ENCODE assay signal across 4 worm cellular contexts in genomic region chrIV:11566146-11566545, ce11.
A peak's percentile ranks its signal among the peaks of the same experiment; 100 is the strongest.
TF ChIP-seq lines count a peak whose summit lies in the region.

Gene sec-24.1, minus strand, starts transcription at chrIV:11566194.

TF ChIP-seq in whole organism, L2 larva, 48 proteins besides CTCF, POLR2A, EP300 and RAD21 (continues in another document):
- TF ChIP-seq alr-1 (tag; optimal IDR thresholded peaks at IDR 0.05; lab: Kevin White, UChicago) (no peak), snpc-4 (tag; optimal IDR thresholded peaks at IDR 0.05; lab: Kevin White, UChicago) (peak; percentile 63), sma-9 (GFP tag; optimal IDR thresholded peaks at IDR 0.05; lab: Kevin White, UChicago) (peak; percentile 94), sma-9 (tag; optimal IDR thresholded peaks at IDR 0.05; lab: Kevin White, UChicago) (no peak), peb-1 (tag; optimal IDR thresholded peaks at IDR 0.05; lab: Kevin White, UChicago) (no peak), ZK546.5 (tag; optimal IDR thresholded peaks at IDR 0.05; lab: Kevin White, UChicago) (peak; percentile 75), sma-3 (GFP tag; optimal IDR thresholded peaks at IDR 0.05; lab: Kevin White, UChicago) (peak; percentile 92), dmd-4 (tag; optimal IDR thresholded peaks at IDR 0.05; lab: Kevin White, UChicago) (no peak), mab-5 (tag; optimal IDR thresholded peaks at IDR 0.05; lab: Kevin White, UChicago) (peak; percentile 83), lin-13 (GFP tag; optimal IDR thresholded peaks at IDR 0.05; lab: Kevin White, UChicago) (peak; percentile 87), ceh-16 (tag; optimal IDR thresholded peaks at IDR 0.05; lab: Kevin White, UChicago) (peak; percentile 85), lin-11 (tag; optimal IDR thresholded peaks at IDR 0.05; lab: Kevin White, UChicago) (peak; percentile 86), R02D3.7 (tag; optimal IDR thresholded peaks at IDR 0.05; lab: Kevin White, UChicago) (peak; percentile 60), ceh-82 (tag; optimal IDR thresholded peaks at IDR 0.05; lab: Kevin White, UChicago) (peak; percentile 68), unc-55 (GFP tag; optimal IDR thresholded peaks at IDR 0.05; lab: Kevin White, UChicago) (peak; percentile 96), lsy-2 (tag; optimal IDR thresholded peaks at IDR 0.05; lab: Kevin White, UChicago) (peak; percentile 99 to 100), C34F6.9 (tag; optimal IDR thresholded peaks at IDR 0.05; lab: Kevin White, UChicago) (peak; percentile 88), blmp-1 (tag; optimal IDR thresholded peaks at IDR 0.05; lab: Kevin White, UChicago; ENCODE audit: insufficient read depth) (peak; percentile 65), nhr-77 (tag; optimal IDR thresholded peaks at IDR 0.05; lab: Kevin White, UChicago) (no peak), gmeb-1 (tag; optimal IDR thresholded peaks at IDR 0.05; lab: Kevin White, UChicago) (peak; percentile 96), fos-1 (tag; optimal IDR thresholded peaks at IDR 0.05; lab: Kevin White, UChicago) (peak; percentile 68), nhr-237 (tag; optimal IDR thresholded peaks at IDR 0.05; lab: Kevin White, UChicago) (peak; percentile 63), mdl-1 (tag; optimal IDR thresholded peaks at IDR 0.05; lab: Kevin White, UChicago) (peak; percentile 57 to 68)

TF ChIP-seq in whole organism, L4 larva, 104 proteins besides CTCF, POLR2A, EP300 and RAD21 (continues in another document):
- TF ChIP-seq lin-15B (tag; optimal IDR thresholded peaks at IDR 0.05; lab: Kevin White, UChicago) (no peak), ceh-20 (GFP tag; IDR thresholded peaks at IDR 0.05; lab: Robert Waterston, UW) (peak; percentile 77), lsy-2 (tag; optimal IDR thresholded peaks at IDR 0.05; lab: Kevin White, UChicago) (peak; percentile 99 to 100), aha-1 (tag; lab: Kevin White, UChicago) (peak; percentile 67), nhr-77 (tag; optimal IDR thresholded peaks at IDR 0.05; lab: Kevin White, UChicago) (peak; percentile 83), ama-1 (optimal IDR thresholded peaks at IDR 0.05; lab: Kevin White, UChicago) (no peak), dmd-8 (GFP tag; IDR thresholded peaks at IDR 0.05; lab: Robert Waterston, UW) (no peak), skn-1 (tag; optimal IDR thresholded peaks at IDR 0.05; lab: Kevin White, UChicago) (no peak), snpc-1.2 (GFP tag; IDR thresholded peaks at IDR 0.05; lab: Robert Waterston, UW) (0 out of 2 replicates have a peak, but pooled peaks have one; percentile 16), F37D6.2 (tag; optimal IDR thresholded peaks at IDR 0.05; lab: Kevin White, UChicago) (peak; percentile 35), vab-7 (GFP tag; IDR thresholded peaks at IDR 0.05; lab: Robert Waterston, UW) (no peak), nhr-10 (tag; optimal IDR thresholded peaks at IDR 0.05; lab: Kevin White, UChicago) (peak; percentile 44), daf-16 (GFP tag; optimal IDR thresholded peaks at IDR 0.05; lab: Kevin White, UChicago) (peak in 1 of 2 experiments; percentile 58), daf-16 (tag; optimal IDR thresholded peaks at IDR 0.05; lab: Kevin White, UChicago) (peak; percentile 54), zip-2 (tag; optimal IDR thresholded peaks at IDR 0.05; lab: Kevin White, UChicago) (peak; percentile 54), pha-4 (GFP tag; IDR thresholded peaks at IDR 0.05; lab: Robert Waterston, UW) (peak; percentile 84), pha-4 (tag; optimal IDR thresholded peaks at IDR 0.05; lab: Kevin White, UChicago) (no peak), T26A8.4 (GFP tag; IDR thresholded peaks at IDR 0.05; lab: Robert Waterston, UW) (peak; percentile 88), dpl-1 (GFP tag; optimal IDR thresholded peaks at IDR 0.05; lab: Kevin White, UChicago) (peak; percentile 95), hlh-11 (tag; optimal IDR thresholded peaks at IDR 0.05; lab: Kevin White, UChicago) (peak; percentile 96), zag-1 (tag; optimal IDR thresholded peaks at IDR 0.05; lab: Kevin White, UChicago) (peak; percentile 5), set-16 (GFP tag; IDR thresholded peaks at IDR 0.05; lab: Robert Waterston, UW) (peak; percentile 49; the same call in 1 of the 2 replicates), egl-43 (GFP tag; IDR thresholded peaks at IDR 0.05; lab: Robert Waterston, UW) (no peak), arid-1 (GFP tag; conservative IDR thresholded peaks at IDR 0.05; lab: Robert Waterston, UW) (peak; percentile 77)

TF ChIP-seq in whole organism, late embryonic, 69 proteins besides CTCF, POLR2A, EP300 and RAD21:
- TF ChIP-seq F13H6.1 (tag; optimal IDR thresholded peaks at IDR 0.05; lab: Kevin White, UChicago): no peak
- TF ChIP-seq pax-1 (tag; optimal IDR thresholded peaks at IDR 0.05; lab: Kevin White, UChicago): peak; percentile 13
- no peak for TF ChIP-seq tbx-7 (tag; optimal IDR thresholded peaks at IDR 0.05; lab: Kevin White, UChicago)
- peak; percentile 94 for TF ChIP-seq nfya-1 (tag; optimal IDR thresholded peaks at IDR 0.05; lab: Kevin White, UChicago)
- no peak for TF ChIP-seq ceh-2 (tag; optimal IDR thresholded peaks at IDR 0.05; lab: Kevin White, UChicago)
- peak; percentile 18 for TF ChIP-seq ceh-18 (tag; optimal IDR thresholded peaks at IDR 0.05; lab: Kevin White, UChicago)
- TF ChIP-seq syd-9 (tag; optimal IDR thresholded peaks at IDR 0.05; lab: Kevin White, UChicago): no peak
- no peak for TF ChIP-seq lim-6 (tag; optimal IDR thresholded peaks at IDR 0.05; lab: Kevin White, UChicago)
- peak; percentile 51 for TF ChIP-seq pat-9 (tag; optimal IDR thresholded peaks at IDR 0.05; lab: Kevin White, UChicago)
- TF ChIP-seq dve-1 (tag; optimal IDR thresholded peaks at IDR 0.05; lab: Kevin White, UChicago): peak; percentile 8
- TF ChIP-seq ceh-48 (tag; optimal IDR thresholded peaks at IDR 0.05; lab: Kevin White, UChicago): no peak
- peak; percentile 42 for TF ChIP-seq ceh-31 (tag; optimal IDR thresholded peaks at IDR 0.05; lab: Kevin White, UChicago)
- no peak for TF ChIP-seq madf-2 (tag; optimal IDR thresholded peaks at IDR 0.05; lab: Kevin White, UChicago)
- peak; percentile 7 for TF ChIP-seq rnt-1 (tag; optimal IDR thresholded peaks at IDR 0.05; lab: Kevin White, UChicago)
- TF ChIP-seq tbx-2 (tag; optimal IDR thresholded peaks at IDR 0.05; lab: Kevin White, UChicago): peak; percentile 75
- TF ChIP-seq K09A11.1 (tag; optimal IDR thresholded peaks at IDR 0.05; lab: Kevin White, UChicago; ENCODE audit: insufficient read depth): peak; percentile 59
- TF ChIP-seq hlh-8 (tag; optimal IDR thresholded peaks at IDR 0.05; lab: Kevin White, UChicago): no peak
- peak; percentile 17 for TF ChIP-seq ets-4 (tag; optimal IDR thresholded peaks at IDR 0.05; lab: Kevin White, UChicago)
- no peak for TF ChIP-seq zip-5 (tag; optimal IDR thresholded peaks at IDR 0.05; lab: Kevin White, UChicago)
- TF ChIP-seq unc-42 (tag; optimal IDR thresholded peaks at IDR 0.05; lab: Kevin White, UChicago): peak; percentile 3
- no peak for TF ChIP-seq ceh-14 (tag; optimal IDR thresholded peaks at IDR 0.05; lab: Kevin White, UChicago)

TF ChIP-seq in whole organism, mixed stage, embryonic, 35 proteins besides CTCF, POLR2A, EP300 and RAD21:
- peak; percentile 24 for TF ChIP-seq M03D4.4 (tag; optimal IDR thresholded peaks at IDR 0.05; lab: Kevin White, UChicago)
- TF ChIP-seq cnd-1 (tag; optimal IDR thresholded peaks at IDR 0.05; lab: Kevin White, UChicago): peak; percentile 41
- TF ChIP-seq nhr-76 (tag; optimal IDR thresholded peaks at IDR 0.05; lab: Kevin White, UChicago): no peak
- peak; percentile 96 for TF ChIP-seq hlh-1 (tag; optimal IDR thresholded peaks at IDR 0.05; lab: Kevin White, UChicago)
- no peak for TF ChIP-seq drap-1 (GFP tag; optimal IDR thresholded peaks at IDR 0.05; lab: Kevin White, UChicago)
- TF ChIP-seq lin-13 (tag; optimal IDR thresholded peaks at IDR 0.05; lab: Kevin White, UChicago): peak; percentile 64
- TF ChIP-seq unc-120 (tag; optimal IDR thresholded peaks at IDR 0.05; lab: Kevin White, UChicago; ENCODE audit: poor library complexity, severe bottlenecking): peak; percentile 23
- peak; percentile 99 for TF ChIP-seq lsy-2 (tag; optimal IDR thresholded peaks at IDR 0.05; lab: Kevin White, UChicago)
- TF ChIP-seq ces-1 (GFP tag; optimal IDR thresholded peaks at IDR 0.05; lab: Kevin White, UChicago): peak; percentile 61
- peak; percentile 84 for TF ChIP-seq pha-4 (tag; optimal IDR thresholded peaks at IDR 0.05; lab: Kevin White, UChicago)
- no peak for TF ChIP-seq unc-62 (GFP tag; optimal IDR thresholded peaks at IDR 0.05; lab: Kevin White, UChicago)
- peak; percentile 9 for TF ChIP-seq nhr-2 (tag; optimal IDR thresholded peaks at IDR 0.05; lab: Kevin White, UChicago)
- TF ChIP-seq mep-1 (tag; optimal IDR thresholded peaks at IDR 0.05; lab: Kevin White, UChicago): peak; percentile 82
- TF ChIP-seq nhr-237 (tag; optimal IDR thresholded peaks at IDR 0.05; lab: Kevin White, UChicago): peak; percentile 72
